Worm (Caenorhabditis elegans) whole organism, late embryonic: ENCODE results near the gene Y82E9BR.8.
"Not testable (repeated sequence)": the region's sequence is repeated elsewhere in the genome, so short reads cannot be mapped to it uniquely, and the experiment has no call there.

ENCODE experiments used
- C08G9.2 ChIP-seq: sonication (generic microtip); optimal IDR thresholded peaks from 2 replicates; lab custom pipeline; 2016; ENCODE audit warnings: mild to moderate bottlenecking, missing genetic modification characterization, moderate library complexity, missing compliant biosample characterization
- C38D4.7 ChIP-seq: fragments of 200-800 bp; sonication (Bioruptor generic); optimal IDR thresholded peaks from 2 replicates; lab custom pipeline; 2018; ENCODE audit warnings: mild to moderate bottlenecking, missing genetic modification characterization, moderate library complexity, missing compliant biosample characterization
- F13H6.1 ChIP-seq: sonication (generic microtip); optimal IDR thresholded peaks from 2 replicates; lab custom pipeline; 2016; ENCODE audit warnings: missing genetic modification characterization, missing compliant biosample characterization
- K02D7.2 ChIP-seq: sonication (generic microtip); optimal IDR thresholded peaks from 2 replicates; lab custom pipeline; 2017; ENCODE audit warnings: mild to moderate bottlenecking, missing genetic modification characterization, missing compliant biosample characterization
- T23F11.4 ChIP-seq: fragments of 200-800 bp; sonication (Bioruptor generic); optimal IDR thresholded peaks from 2 replicates; lab custom pipeline; 2018; ENCODE audit warnings: mild to moderate bottlenecking, missing genetic modification characterization, missing compliant biosample characterization
- ahr-1 ChIP-seq: sonication (generic microtip); optimal IDR thresholded peaks from 2 replicates; lab custom pipeline; 2016; ENCODE audit warnings: missing genetic modification characterization, missing compliant biosample characterization
- ceh-14 ChIP-seq: sonication (generic microtip); optimal IDR thresholded peaks from 2 replicates; lab custom pipeline; 2016; ENCODE audit warnings: missing genotype, missing genetic modification characterization, missing compliant biosample characterization
- ceh-2 ChIP-seq: sonication (generic microtip); optimal IDR thresholded peaks from 2 replicates; lab custom pipeline; 2016; ENCODE audit warnings: missing genotype, missing genetic modification characterization, missing compliant biosample characterization
- ceh-22 ChIP-seq: sonication (generic microtip); optimal IDR thresholded peaks from 2 replicates; lab custom pipeline; 2017; ENCODE audit warnings: missing biosample characterization, missing genetic modification characterization
- ceh-34 ChIP-seq: sonication (generic microtip); optimal IDR thresholded peaks from 2 replicates; lab custom pipeline; 2016; ENCODE audit warnings: mild to moderate bottlenecking, missing genetic modification characterization, missing compliant biosample characterization
- ceh-45 ChIP-seq: fragments of 200-800 bp; sonication (Bioruptor generic); IDR thresholded peaks from 2 replicates; pipeline ENCODE4 v1.3.6; 2022; ENCODE audit warnings: missing genetic modification reagents, missing genetic modification characterization, missing compliant biosample characterization
- ceh-48 ChIP-seq: sonication (generic microtip); optimal IDR thresholded peaks from 2 replicates; lab custom pipeline; 2016; ENCODE audit warnings: missing genetic modification characterization, inconsistent platforms, missing compliant biosample characterization
- che-1 ChIP-seq: sonication (generic microtip); optimal IDR thresholded peaks from 2 replicates; lab custom pipeline; 2016; ENCODE audit warnings: mild to moderate bottlenecking, missing genetic modification characterization, missing compliant biosample characterization
- ets-4 ChIP-seq: sonication (generic microtip); optimal IDR thresholded peaks from 2 replicates; lab custom pipeline; 2016; ENCODE audit warnings: missing genetic modification characterization, missing compliant biosample characterization
- fkh-10 ChIP-seq: fragments of 150-350 bp; optimal IDR thresholded peaks from 2 replicates; lab custom pipeline; 2014; ENCODE audit warnings: missing biosample characterization, missing genetic modification reagents, missing genetic modification characterization
- fkh-6 ChIP-seq: sonication (generic microtip); optimal IDR thresholded peaks from 2 replicates; lab custom pipeline; 2016; ENCODE audit warnings: missing genetic modification characterization, missing compliant biosample characterization
- hlh-13 ChIP-seq: fragments of 200-800 bp; sonication (Bioruptor generic); optimal IDR thresholded peaks from 2 replicates; lab custom pipeline; 2018; ENCODE audit warnings: mild to moderate bottlenecking, missing genetic modification characterization, missing compliant biosample characterization
- hlh-30 ChIP-seq: sonication (generic microtip); optimal IDR thresholded peaks from 2 replicates; lab custom pipeline; 2017; ENCODE audit warnings: antibody characterized with exemption, missing genetic modification characterization, missing compliant biosample characterization; ENCODE audit not compliant: insufficient read depth
- lim-6 ChIP-seq: sonication (generic microtip); optimal IDR thresholded peaks from 2 replicates; lab custom pipeline; 2016; ENCODE audit warnings: missing genetic modification characterization, missing compliant biosample characterization
- mec-3 ChIP-seq: sonication (generic microtip); optimal IDR thresholded peaks from 2 replicates; lab custom pipeline; 2016; ENCODE audit warnings: borderline replicate concordance, missing genetic modification characterization, missing compliant biosample characterization
- nhr-232 ChIP-seq: sonication (generic microtip); optimal IDR thresholded peaks from 2 replicates; lab custom pipeline; 2016; ENCODE audit warnings: missing genetic modification characterization, missing compliant biosample characterization
- npax-4 ChIP-seq: sonication (generic microtip); optimal IDR thresholded peaks from 2 replicates; lab custom pipeline; 2016; ENCODE audit warnings: missing genetic modification characterization, missing compliant biosample characterization
- odd-2 ChIP-seq: sonication (generic microtip); optimal IDR thresholded peaks from 2 replicates; lab custom pipeline; 2017; ENCODE audit warnings: antibody characterized with exemption, mild to moderate bottlenecking, missing genetic modification characterization, missing compliant biosample characterization
- pat-9 ChIP-seq: fragments of 200-800 bp; sonication (Bioruptor generic); optimal IDR thresholded peaks from 2 replicates; lab custom pipeline; 2018; ENCODE audit warnings: mild to moderate bottlenecking, missing genetic modification characterization, moderate library complexity, missing compliant biosample characterization
- pha-2 ChIP-seq: sonication (generic microtip); optimal IDR thresholded peaks from 2 replicates; lab custom pipeline; 2017; ENCODE audit warnings: mild to moderate bottlenecking, missing genetic modification characterization, missing compliant biosample characterization
- pha-4 ChIP-seq: fragments of 150-350 bp; optimal IDR thresholded peaks from 2 replicates; lab custom pipeline; 2018; ENCODE audit warnings: missing biosample characterization, missing genetic modification reagents, missing genetic modification characterization
- pqm-1 ChIP-seq: sonication (generic microtip); optimal IDR thresholded peaks from 2 replicates; lab custom pipeline; 2016; ENCODE audit warnings: missing genetic modification characterization, missing compliant biosample characterization
- pros-1 ChIP-seq: fragments of 150-350 bp; optimal IDR thresholded peaks from 2 replicates; lab custom pipeline; 2014; ENCODE audit warnings: missing biosample characterization, missing genetic modification reagents, missing genetic modification characterization
- ref-2 ChIP-seq: sonication (generic microtip); optimal IDR thresholded peaks from 2 replicates; lab custom pipeline; 2016; ENCODE audit warnings: missing genetic modification characterization, missing compliant biosample characterization
- sox-2 ChIP-seq: fragments of 200-800 bp; sonication (Bioruptor generic); IDR thresholded peaks from 2 replicates; pipeline ENCODE4 v1.3.6; 2022; ENCODE audit warnings: missing genetic modification reagents, missing genetic modification characterization, missing compliant biosample characterization
- sox-4 ChIP-seq: sonication (generic microtip); optimal IDR thresholded peaks from 2 replicates; lab custom pipeline; 2017; ENCODE audit warnings: mild to moderate bottlenecking, missing genetic modification characterization, inconsistent platforms, missing compliant biosample characterization
- unc-3 ChIP-seq, 2 experiments: fragments of 200-800 bp in 1 of 2; sonication (Bioruptor generic) in 1 of 2; sonication (generic microtip) in 1 of 2; conservative IDR thresholded peaks in 1 of 2; optimal IDR thresholded peaks in 1 of 2; 2 replicates each; pipeline versions ENCODE4 v1.3.6 to Lab custom; 2016 to 2022; ENCODE audit warnings: missing compliant biosample characterization in 2 of 2, missing genetic modification characterization in 2 of 2, missing genetic modification reagents in 1 of 2
- unc-42 ChIP-seq: sonication (generic microtip); optimal IDR thresholded peaks from 2 replicates; lab custom pipeline; 2016; ENCODE audit warnings: missing genotype, missing genetic modification characterization, missing compliant biosample characterization
- unc-86 ChIP-seq: sonication (generic microtip); optimal IDR thresholded peaks from 2 replicates; lab custom pipeline; 2016; ENCODE audit warnings: missing genetic modification characterization, missing compliant biosample characterization
- ztf-16 ChIP-seq: sonication (generic microtip); optimal IDR thresholded peaks from 2 replicates; lab custom pipeline; 2017; ENCODE audit warnings: missing genetic modification characterization, missing compliant biosample characterization

The Y82E9BR.8 gene

ce11 chrIII:1384092-1384491, 26.2 kb upstream of the Y82E9BR.8 start, which contains the start of the genes fbxa-138 and Y82E9BR.5:
fbxa-138 (minus strand) TSS chrIII:1384252.
Y82E9BR.5 (plus strand) TSS chrIII:1384370.
- no peak for TF ChIP-seq pqm-1 (tag; lab: Kevin White, UChicago)
- TF ChIP-seq odd-2, result no peak
- no peak for TF ChIP-seq K02D7.2 (tag; lab: Kevin White, UChicago)
- no peak for TF ChIP-seq unc-42 (tag; lab: Kevin White, UChicago)
- no peak for TF ChIP-seq ztf-16
- TF ChIP-seq mec-3 (tag; lab: Kevin White, UChicago), result no peak
- TF ChIP-seq ahr-1 (tag; lab: Kevin White, UChicago), result no peak
- TF ChIP-seq F13H6.1, result no peak
- TF ChIP-seq, all 69 proteins: peak for 0

ce11 chrIII:1383483-1383882, 25.6 kb upstream of the Y82E9BR.8 start:
- TF ChIP-seq ceh-48 (tag; lab: Kevin White, UChicago), result no peak
- TF ChIP-seq lim-6 (tag; lab: Kevin White, UChicago), result no peak
- TF ChIP-seq T23F11.4 (GFP tag; lab: Kevin White, UChicago), result no peak
- TF ChIP-seq npax-4, result no peak
- TF ChIP-seq pros-1 (tag; lab: Kevin White, UChicago), result no peak
- TF ChIP-seq ceh-2, result no peak
- TF ChIP-seq F13H6.1, result no peak
- TF ChIP-seq pha-2 (tag; lab: Kevin White, UChicago), result no peak
- TF ChIP-seq unc-86, result no peak
- no peak for TF ChIP-seq fkh-10 (GFP tag; lab: Kevin White, UChicago)
- TF ChIP-seq ref-2 (tag; lab: Kevin White, UChicago), result no peak
- no peak for TF ChIP-seq hlh-30 (tag; lab: Kevin White, UChicago)
- TF ChIP-seq ceh-14 (tag; lab: Kevin White, UChicago), result no peak
- no peak for TF ChIP-seq nhr-232 (tag; lab: Kevin White, UChicago)

ce11 chrIII:1380535-1381274, 22.8 kb upstream of the Y82E9BR.8 start, which contains the start of the genes pals-21 and Y82E9BR.6:
pals-21 (minus strand) TSS chrIII:1380635.
Y82E9BR.6 (plus strand) TSS chrIII:1381224.
- TF ChIP-seq sox-2 (GFP tag; lab: Robert Waterston, UW) (no peak), ceh-22 (no peak), ztf-16 (no peak), hlh-30 (tag; lab: Kevin White, UChicago) (peak; percentile 0)
- TF ChIP-seq, all 69 proteins: peak for 1

ce11 chrIII:1377903-1378302, 20.0 kb upstream of the Y82E9BR.8 start, which contains the start of gene pals-40:
pals-40 (minus strand) TSS chrIII:1378003.
- TF ChIP-seq che-1; sox-2 (GFP tag; lab: Robert Waterston, UW); ztf-16: not testable (repeated sequence)

ce11 chrIII:1375491-1375890, 17.6 kb upstream of the Y82E9BR.8 start, which contains the start of gene Y82E9BR.10:
Y82E9BR.10 (minus strand) TSS chrIII:1375591.
- TF ChIP-seq pqm-1 (tag; lab: Kevin White, UChicago); ceh-45 (GFP tag; lab: Robert Waterston, UW); ref-2 (tag; lab: Kevin White, UChicago): not testable (repeated sequence)

ce11 chrIII:1374355-1374807, 16.5 kb upstream of the Y82E9BR.8 start, which contains the start of gene Y82E9BR.20:
Y82E9BR.20 (plus strand) TSS chrIII:1374405.
- TF ChIP-seq pat-9 (tag; lab: Kevin White, UChicago) (no peak), pha-4 (tag; lab: Kevin White, UChicago) (no peak), unc-86 (no peak), hlh-13 (GFP tag; lab: Kevin White, UChicago) (no peak), ahr-1 (tag; lab: Kevin White, UChicago) (no peak), ets-4 (tag; lab: Kevin White, UChicago) (no peak), pha-2 (tag; lab: Kevin White, UChicago) (no peak), ceh-34 (tag; lab: Kevin White, UChicago) (no peak), C38D4.7 (GFP tag; lab: Kevin White, UChicago) (no peak), C08G9.2 (no peak), unc-3 (GFP tag; conservative IDR thresholded peaks at IDR 0.05; lab: Robert Waterston, UW) (no peak), unc-3 (tag; optimal IDR thresholded peaks at IDR 0.05; lab: Kevin White, UChicago) (no peak), ztf-16 (no peak), sox-4 (tag; lab: Kevin White, UChicago) (no peak), fkh-6 (tag; lab: Kevin White, UChicago) (no peak)
